Worm (Caenorhabditis elegans) whole organism, young adult: Measurements from ENCODE around the gene clec-247.

Experiments
- B0336.3 ChIP-seq: fragments of 200-800 bp; sonication (Bioruptor generic); IDR thresholded peaks from 2 replicates; pipeline ENCODE4 v1.3.6; 2022; ENCODE audit warnings: missing genetic modification characterization, missing compliant biosample characterization
- D2030.7 ChIP-seq: fragments of 200-800 bp; sonication (Bioruptor generic); IDR thresholded peaks from 2 replicates; pipeline ENCODE4 v1.3.6; 2022; ENCODE audit warnings: missing genetic modification reagents, missing genetic modification characterization, missing compliant biosample characterization
- F10E7.11 ChIP-seq: sonication (generic microtip); optimal IDR thresholded peaks from 2 replicates; lab custom pipeline; 2017; ENCODE audit warnings: mild to moderate bottlenecking, missing genetic modification characterization, moderate library complexity, missing compliant biosample characterization
- F33H1.4 ChIP-seq: fragments of 200-800 bp; sonication (Bioruptor generic); IDR thresholded peaks from 2 replicates; pipeline ENCODE4 v1.3.6; 2022; ENCODE audit warnings: missing genetic modification reagents, missing genetic modification characterization, missing compliant biosample characterization
- F52B5.7 ChIP-seq: sonication (generic microtip); optimal IDR thresholded peaks from 2 replicates; lab custom pipeline; 2016; ENCODE audit warnings: mild to moderate bottlenecking, missing genetic modification characterization, missing compliant biosample characterization
- K12H6.12 ChIP-seq: fragments of 200-800 bp; sonication (Bioruptor generic); optimal IDR thresholded peaks from 2 replicates; lab custom pipeline; 2018; ENCODE audit warnings: mild to moderate bottlenecking, missing genetic modification characterization, missing compliant biosample characterization
- Y53G8AR.9 ChIP-seq: fragments of 200-800 bp; sonication (Bioruptor generic); conservative IDR thresholded peaks from 2 replicates; pipeline ENCODE4 v1.3.6; 2022; ENCODE audit warnings: missing genetic modification reagents, missing genetic modification characterization, missing compliant biosample characterization
- Y56A3A.18 ChIP-seq: fragments of 200-800 bp; sonication (Bioruptor generic); IDR thresholded peaks from 2 replicates; pipeline ENCODE4 v1.3.6; 2022; ENCODE audit warnings: missing genetic modification reagents, missing genetic modification characterization, missing compliant biosample characterization
- attf-3 ChIP-seq: fragments of 200-800 bp; sonication (Bioruptor generic); conservative IDR thresholded peaks from 2 replicates; pipeline ENCODE4 v1.3.6; 2022; ENCODE audit warnings: missing genetic modification reagents, missing genetic modification characterization, missing compliant biosample characterization
- attf-5 ChIP-seq: fragments of 200-800 bp; sonication (Bioruptor generic); optimal IDR thresholded peaks from 2 replicates; lab custom pipeline; 2018; ENCODE audit warnings: mild to moderate bottlenecking, missing genetic modification characterization, missing compliant biosample characterization
- attf-6 ChIP-seq: fragments of 200-800 bp; sonication (Bioruptor generic); IDR thresholded peaks from 2 replicates; pipeline ENCODE4 v1.3.6; 2022; ENCODE audit warnings: missing genetic modification reagents, missing genetic modification characterization, missing compliant biosample characterization
- bed-2 ChIP-seq: fragments of 200-800 bp; sonication (Bioruptor generic); IDR thresholded peaks from 2 replicates; pipeline ENCODE4 v1.3.6; 2022; ENCODE audit warnings: missing genetic modification reagents, missing genetic modification characterization, missing compliant biosample characterization
- ceh-40 ChIP-seq: fragments of 200-800 bp; sonication (Bioruptor generic); IDR thresholded peaks from 2 replicates; pipeline ENCODE4 v1.3.6; 2022; ENCODE audit warnings: missing genetic modification characterization, missing compliant biosample characterization
- ceh-58 ChIP-seq: fragments of 200-800 bp; sonication (Bioruptor generic); IDR thresholded peaks from 2 replicates; pipeline ENCODE4 v1.3.6; 2022; ENCODE audit warnings: missing genetic modification characterization, missing compliant biosample characterization
- ceh-79 ChIP-seq: sonication (generic microtip); optimal IDR thresholded peaks from 2 replicates; lab custom pipeline; 2017; ENCODE audit warnings: mild to moderate bottlenecking, missing genetic modification characterization, missing compliant biosample characterization
- egl-44 ChIP-seq: fragments of 200-800 bp; sonication (Bioruptor generic); IDR thresholded peaks from 2 replicates; pipeline ENCODE4 v1.3.6; 2022; ENCODE audit warnings: missing genetic modification reagents, missing genetic modification characterization, missing compliant biosample characterization
- ekl-4 ChIP-seq: fragments of 200-800 bp; sonication (Bioruptor generic); IDR thresholded peaks from 2 replicates; pipeline ENCODE4 v1.3.6; 2022; ENCODE audit warnings: missing genetic modification reagents, missing genetic modification characterization, missing compliant biosample characterization
- lag-1 ChIP-seq: fragments of 200-800 bp; sonication (Bioruptor generic); IDR thresholded peaks from 2 replicates; pipeline ENCODE4 v1.3.6; 2022; ENCODE audit warnings: missing genetic modification reagents, missing genetic modification characterization, missing compliant biosample characterization
- lin-35 ChIP-seq, 3 experiments: fragments of 150-350 bp in 2 of 3; sonication (generic microtip) in 1 of 3; optimal IDR thresholded peaks; 2 replicates each; lab custom pipeline; 2014 to 2018; ENCODE audit warnings: missing biosample characterization in 3 of 3, missing genetic modification characterization in 3 of 3, missing genetic modification reagents in 3 of 3
- lin-40 ChIP-seq: sonication (generic microtip); optimal IDR thresholded peaks from 2 replicates; lab custom pipeline; 2016; ENCODE audit warnings: missing genetic modification characterization, mild to moderate bottlenecking, missing compliant biosample characterization, missing genotype, missing genetic modification reagents
- madf-6 ChIP-seq: fragments of 200-800 bp; sonication (Bioruptor generic); IDR thresholded peaks from 2 replicates; pipeline ENCODE4 v1.3.6; 2022; ENCODE audit warnings: missing genetic modification reagents, missing genetic modification characterization, missing compliant biosample characterization
- mes-4 ChIP-seq: sonication (generic microtip); optimal IDR thresholded peaks from 2 replicates; lab custom pipeline; 2016; ENCODE audit warnings: missing genotype, missing genetic modification characterization, missing compliant biosample characterization
- mxl-1 ChIP-seq: sonication (generic microtip); optimal IDR thresholded peaks from 2 replicates; lab custom pipeline; 2016; ENCODE audit warnings: missing genetic modification characterization, missing compliant biosample characterization
- nhr-80 ChIP-seq: sonication (generic microtip); optimal IDR thresholded peaks from 2 replicates; lab custom pipeline; 2016; ENCODE audit warnings: missing genetic modification characterization, missing compliant biosample characterization
- pbrm-1 ChIP-seq: fragments of 200-800 bp; sonication (Bioruptor generic); IDR thresholded peaks from 2 replicates; pipeline ENCODE4 v1.3.6; 2022; ENCODE audit warnings: missing genetic modification reagents, missing genetic modification characterization, missing compliant biosample characterization
- rcor-1 ChIP-seq: fragments of 200-800 bp; sonication (Bioruptor generic); IDR thresholded peaks from 2 replicates; pipeline ENCODE4 v1.3.6; 2022; ENCODE audit warnings: missing genetic modification reagents, missing genetic modification characterization, missing compliant biosample characterization
- rec-8 ChIP-seq, 2 experiments: sonication (generic microtip); optimal IDR thresholded peaks; 2 replicates each; lab custom pipeline; 2016; ENCODE audit warnings: mild to moderate bottlenecking in 2 of 2, missing genetic modification characterization in 2 of 2, missing genetic modification reagents in 2 of 2, missing genotype in 2 of 2, missing biosample characterization in 1 of 2, missing compliant biosample characterization in 1 of 2, moderate library complexity in 1 of 2
- snpc-1.1 ChIP-seq: sonication (generic microtip); optimal IDR thresholded peaks from 2 replicates; lab custom pipeline; 2017; ENCODE audit warnings: missing genetic modification characterization, mild to moderate bottlenecking, missing compliant biosample characterization, antibody characterized with exemption, moderate library complexity, missing genotype, missing genetic modification reagents; ENCODE audit not compliant: insufficient read depth
- snpc-1.3 ChIP-seq: sonication (generic microtip); optimal IDR thresholded peaks from 2 replicates; lab custom pipeline; 2017; ENCODE audit warnings: missing genetic modification characterization, mild to moderate bottlenecking, missing compliant biosample characterization, antibody characterized with exemption, moderate library complexity, missing genotype, missing genetic modification reagents; ENCODE audit not compliant: insufficient read depth
- snpc-4 ChIP-seq, 5 experiments: fragments of 150-350 bp in 1 of 5; sonication (generic microtip) in 4 of 5; optimal IDR thresholded peaks; 2 replicates each; lab custom pipeline; 2014 to 2018; ENCODE audit warnings: missing genetic modification characterization in 5 of 5, missing biosample characterization in 3 of 5, antibody characterized with exemption in 2 of 5, mild to moderate bottlenecking in 2 of 5, missing compliant biosample characterization in 2 of 5, missing genotype in 2 of 5, moderate library complexity in 2 of 5, missing genetic modification reagents in 1 of 5
- tbp1 ChIP-seq: fragments of 200-800 bp; sonication (Bioruptor generic); optimal IDR thresholded peaks from 2 replicates; lab custom pipeline; 2018; ENCODE audit warnings: mild to moderate bottlenecking, missing genetic modification characterization, missing compliant biosample characterization
- tbx-9 ChIP-seq: sonication (generic microtip); optimal IDR thresholded peaks from 2 replicates; lab custom pipeline; 2016; ENCODE audit warnings: borderline replicate concordance, missing genetic modification characterization, inconsistent platforms, missing compliant biosample characterization
- zim-3 ChIP-seq: sonication (generic microtip); optimal IDR thresholded peaks from 2 replicates; lab custom pipeline; 2017; ENCODE audit warnings: mild to moderate bottlenecking, missing genetic modification characterization, moderate library complexity, missing compliant biosample characterization
- ztf-22 ChIP-seq: fragments of 200-800 bp; sonication (Bioruptor generic); optimal IDR thresholded peaks from 2 replicates; lab custom pipeline; 2018; ENCODE audit warnings: mild to moderate bottlenecking, missing genetic modification characterization, moderate library complexity, missing compliant biosample characterization
- ztf-6 ChIP-seq: fragments of 200-800 bp; sonication (Bioruptor generic); IDR thresholded peaks from 2 replicates; pipeline ENCODE4 v1.3.6; 2022; ENCODE audit warnings: missing genetic modification reagents, missing genetic modification characterization, missing compliant biosample characterization

Gene clec-247

ce11 chrV:18253494-18253893 is 29.2 kb upstream of the clec-247 start, which contains the start of gene R10E8.2:
TSS of gene R10E8.2 (plus strand) at chrV:18253794.
- TF ChIP-seq lin-35 (GFP tag; optimal IDR thresholded peaks at IDR 0.05; lab: Kevin White, UChicago) (no peak), F52B5.7 (tag; lab: Kevin White, UChicago) (no peak), rec-8 (tag; optimal IDR thresholded peaks at IDR 0.05; lab: Kevin White, UChicago) (no peak), tbp1 (GFP tag; lab: Kevin White, UChicago) (no peak), ceh-40 (GFP tag; lab: Robert Waterston, UW) (no peak), attf-3 (no peak), rcor-1 (GFP tag; lab: Robert Waterston, UW) (no peak), attf-5 (no peak), K12H6.12 (no peak), attf-6 (GFP tag; lab: Robert Waterston, UW) (no peak), Y56A3A.18 (GFP tag; lab: Robert Waterston, UW) (no peak), tbx-9 (tag; lab: Kevin White, UChicago) (no peak), F10E7.11 (no peak), zim-3 (tag; lab: Kevin White, UChicago) (no peak), ztf-6 (GFP tag; lab: Robert Waterston, UW) (no peak), F33H1.4 (no peak), pbrm-1 (GFP tag; lab: Robert Waterston, UW) (no peak), madf-6 (GFP tag; lab: Robert Waterston, UW) (no peak), Y53G8AR.9 (no peak), lin-40 (tag; lab: Kevin White, UChicago) (no peak)

DNA sequence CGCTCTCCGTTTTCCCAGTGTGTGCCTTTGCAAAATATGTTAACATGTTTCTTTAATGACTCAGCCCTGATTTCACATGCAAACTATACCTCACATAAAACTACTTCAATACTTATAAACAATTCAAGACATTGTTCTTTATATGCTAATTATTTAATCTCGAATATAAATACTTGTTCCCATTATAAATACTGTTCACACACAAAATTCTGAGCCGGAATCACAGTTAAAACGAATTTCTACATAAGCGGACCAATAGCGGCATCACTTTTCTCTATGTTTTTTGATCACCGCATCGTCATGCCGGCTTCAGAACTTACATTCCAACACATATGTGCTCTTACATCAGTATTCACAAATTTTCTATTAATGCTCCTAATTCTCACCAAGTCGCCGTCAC is 28.2 kb upstream of the clec-247 start, which contains the start of gene R10E8.5:
TSS of gene R10E8.5 (plus strand) at position 301 of the 400 bp plus-strand sequence.
- TF ChIP-seq D2030.7 (GFP tag; lab: Robert Waterston, UW) (no peak), Y53G8AR.9 (no peak), ceh-40 (GFP tag; lab: Robert Waterston, UW) (no peak), ceh-79 (tag; lab: Kevin White, UChicago) (no peak), madf-6 (GFP tag; lab: Robert Waterston, UW) (no peak), snpc-4 (GFP tag; optimal IDR thresholded peaks at IDR 0.05; lab: Kevin White, UChicago) (no peak), snpc-4 (tag; optimal IDR thresholded peaks at IDR 0.05; lab: Kevin White, UChicago) (no peak), lag-1 (GFP tag; lab: Robert Waterston, UW) (no peak), nhr-80 (tag; lab: Kevin White, UChicago) (no peak), F33H1.4 (no peak), bed-2 (no peak), egl-44 (no peak), ztf-22 (no peak), B0336.3 (GFP tag; lab: Robert Waterston, UW) (no peak), mxl-1 (tag; lab: Kevin White, UChicago) (no peak), snpc-1.1 (tag; lab: Kevin White, UChicago) (no peak), ekl-4 (GFP tag; lab: Robert Waterston, UW) (no peak), snpc-1.3 (no peak), ceh-58 (GFP tag; lab: Robert Waterston, UW) (no peak), mes-4 (tag; lab: Kevin White, UChicago) (no peak)

- TF ChIP-seq B0336.3 (GFP tag; lab: Robert Waterston, UW): no peak
These were observed 17.2 kb upstream of the clec-247 start for ce11 chrV:18265514-18265913.
